Fruit fly (Drosophila melanogaster): ENCODE data around the gene Nhe1.
A peak's percentile ranks its signal among the peaks of the same experiment; 100 is the strongest.

The Nhe1 gene

DNA sequence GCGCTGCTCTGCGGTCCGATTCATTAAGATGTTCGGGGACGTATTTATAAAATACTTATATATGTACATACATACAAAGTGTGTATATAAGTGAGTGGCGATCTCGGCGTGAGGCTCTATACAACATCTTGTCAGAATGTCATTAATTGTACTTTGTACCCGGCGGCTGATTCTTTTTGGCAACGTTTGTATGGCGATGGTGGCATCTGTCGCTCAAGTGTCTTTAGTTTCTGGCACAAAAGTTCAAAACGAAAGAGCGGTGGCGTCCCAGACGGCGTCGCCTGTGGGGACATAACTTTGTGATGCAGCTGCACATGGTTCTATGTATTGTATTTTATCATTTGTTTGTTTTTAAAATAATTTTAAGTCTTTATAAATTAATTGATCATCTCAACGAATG is 13.5 kb downstream of the Nhe1 start (continued):
- TF ChIP-seq CG12659 (GFP tag; optimal IDR thresholded peaks at IDR 0.05) (no peak), Abd-B (GFP tag; optimal IDR thresholded peaks at IDR 0.05) (no peak), cg (GFP tag; optimal IDR thresholded peaks at IDR 0.05) (no peak), CG8944 (GFP tag; optimal IDR thresholded peaks at IDR 0.05) (no peak)

DNA sequence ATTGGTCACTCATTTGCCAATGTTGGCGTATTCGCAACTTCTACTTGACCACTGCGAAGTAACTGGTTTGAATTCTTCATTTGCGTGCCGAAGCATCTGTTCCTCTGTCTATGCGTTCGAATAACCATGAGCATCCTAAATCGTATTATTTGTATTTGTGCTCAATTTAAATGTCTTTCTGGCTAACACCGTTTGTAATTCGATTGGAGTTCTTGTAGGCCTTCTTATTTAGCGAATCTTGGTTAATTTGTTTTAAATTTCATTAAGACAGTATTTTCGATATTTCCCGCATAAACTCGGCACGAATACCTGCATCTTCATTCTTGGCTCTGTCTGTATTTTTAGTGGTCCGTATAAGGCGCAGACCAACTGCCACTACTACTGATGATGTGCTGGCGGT is 14.7 kb downstream of the Nhe1 start:
- TF ChIP-seq Drgx (GFP tag; IDR thresholded peaks at IDR 0.05): peak; percentile 53; the same call in 1 of the 2 replicates
- no peak for TF ChIP-seq hkb (optimal IDR thresholded peaks at IDR 0.05)
- TF ChIP-seq hkb (GFP tag; IDR thresholded peaks at IDR 0.05): no peak
- TF ChIP-seq Hr3 (GFP tag; optimal IDR thresholded peaks at IDR 0.05): no peak
- TF ChIP-seq bsh (GFP tag; optimal IDR thresholded peaks at IDR 0.05): peak in 1 of 2 experiments; percentile 67
- TF ChIP-seq corto (GFP tag; optimal IDR thresholded peaks at IDR 0.05): peak; percentile 67
- TF ChIP-seq nom (GFP tag; optimal IDR thresholded peaks at IDR 0.05): peak; percentile 83
- TF ChIP-seq CHES-1-like (GFP tag; optimal IDR thresholded peaks at IDR 0.05): no peak
- no peak for TF ChIP-seq Elba2 (GFP tag; optimal IDR thresholded peaks at IDR 0.05)
- TF ChIP-seq lbe (GFP tag; optimal IDR thresholded peaks at IDR 0.05): peak; percentile 70
- TF ChIP-seq CG16779 (GFP tag; IDR thresholded peaks at IDR 0.05): no peak
- no peak for TF ChIP-seq CG13123 (GFP tag; optimal IDR thresholded peaks at IDR 0.05)

DNA sequence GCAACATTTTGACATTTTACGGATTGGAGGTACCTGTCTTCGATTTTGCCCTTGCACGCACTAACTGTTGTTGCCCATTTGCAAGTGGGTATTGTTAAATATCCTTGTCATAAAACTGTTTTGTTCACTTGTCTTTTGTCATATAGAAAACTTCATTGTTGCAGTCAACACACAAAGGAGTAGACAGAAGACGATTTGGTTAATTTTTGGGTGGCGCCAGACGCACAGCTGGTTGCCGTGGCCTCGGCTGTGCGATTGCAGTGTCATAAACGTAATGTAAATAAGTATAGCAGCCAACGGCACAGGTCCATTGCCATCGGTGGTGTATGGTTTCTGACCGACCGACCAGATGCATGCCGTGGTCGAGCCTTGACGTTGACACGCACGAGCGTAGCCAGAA is 15.2 kb downstream of the Nhe1 start:
- TF ChIP-seq tll (GFP tag; optimal IDR thresholded peaks at IDR 0.05) (peak in 1 of 2 experiments; percentile 82), Kr (GFP tag; optimal IDR thresholded peaks at IDR 0.05) (peak; percentile 14), so (GFP tag; IDR thresholded peaks at IDR 0.05) (no peak), D (optimal IDR thresholded peaks at IDR 0.05) (peak; percentile 93), D (GFP tag; optimal IDR thresholded peaks at IDR 0.05) (no peak), CG15479 (GFP tag; optimal IDR thresholded peaks at IDR 0.05) (peak; percentile 60), twi (tag; optimal IDR thresholded peaks at IDR 0.05) (peak; percentile 43), prd (optimal IDR thresholded peaks at IDR 0.05) (no peak), prd (GFP tag; IDR thresholded peaks at IDR 0.05) (0 out of 3 replicates have a peak, but pooled peaks have one; percentile 29), E2f2 (GFP tag; IDR thresholded peaks at IDR 0.05) (no peak), cad (GFP tag; optimal IDR thresholded peaks at IDR 0.05) (peak; percentile 97), Dref (GFP tag; IDR thresholded peaks at IDR 0.05) (no peak), Blimp-1 (GFP tag; optimal IDR thresholded peaks at IDR 0.05) (no peak), sima (GFP tag; optimal IDR thresholded peaks at IDR 0.05) (no peak), zen (tag; optimal IDR thresholded peaks at IDR 0.05) (peak; percentile 99), Gsc (GFP tag; IDR thresholded peaks at IDR 0.05) (no peak)

DNA sequence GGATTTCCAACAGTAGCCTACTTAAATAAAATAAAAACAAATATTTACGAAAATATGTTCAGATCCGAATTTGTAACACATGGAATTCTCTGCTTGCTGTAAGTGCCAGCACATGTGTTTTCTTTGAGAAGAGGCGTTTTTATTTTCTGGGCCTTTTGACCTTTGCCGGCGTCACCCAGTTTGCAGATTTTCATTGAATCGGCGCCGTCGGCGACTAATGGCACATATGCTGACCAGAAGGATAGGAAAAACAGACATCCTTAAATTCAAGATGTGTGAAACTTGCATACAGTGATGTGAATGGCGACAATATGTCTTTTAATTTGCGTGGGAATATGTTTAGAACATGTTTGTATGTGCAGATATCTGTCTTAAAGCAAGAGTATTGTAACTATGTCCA is 16.5 kb downstream of the Nhe1 start:
- TF ChIP-seq btn (GFP tag; optimal IDR thresholded peaks at IDR 0.05) (no peak), sqz (GFP tag; optimal IDR thresholded peaks at IDR 0.05) (no peak), CG18011 (GFP tag; optimal IDR thresholded peaks at IDR 0.05) (no peak), CG2199 (GFP tag; IDR thresholded peaks at IDR 0.05) (0 out of 3 replicates have a peak, but pooled peaks have one; percentile 27), aop (GFP tag; IDR thresholded peaks at IDR 0.05) (no peak), twi (tag; optimal IDR thresholded peaks at IDR 0.05) (peak; percentile 100), her (GFP tag; optimal IDR thresholded peaks at IDR 0.05) (no peak), ac (GFP tag; optimal IDR thresholded peaks at IDR 0.05) (no peak), chif (GFP tag; optimal IDR thresholded peaks at IDR 0.05) (no peak), CG10321 (GFP tag; IDR thresholded peaks at IDR 0.05) (no peak), sug (tag; optimal IDR thresholded peaks at IDR 0.05) (no peak)

All from whole organism, embryonic.